Worm (Caenorhabditis elegans): ENCODE results near the gene mlt-9.
A peak's percentile ranks its signal among the peaks of the same experiment; 100 is the strongest.

Gene mlt-9

DNA sequence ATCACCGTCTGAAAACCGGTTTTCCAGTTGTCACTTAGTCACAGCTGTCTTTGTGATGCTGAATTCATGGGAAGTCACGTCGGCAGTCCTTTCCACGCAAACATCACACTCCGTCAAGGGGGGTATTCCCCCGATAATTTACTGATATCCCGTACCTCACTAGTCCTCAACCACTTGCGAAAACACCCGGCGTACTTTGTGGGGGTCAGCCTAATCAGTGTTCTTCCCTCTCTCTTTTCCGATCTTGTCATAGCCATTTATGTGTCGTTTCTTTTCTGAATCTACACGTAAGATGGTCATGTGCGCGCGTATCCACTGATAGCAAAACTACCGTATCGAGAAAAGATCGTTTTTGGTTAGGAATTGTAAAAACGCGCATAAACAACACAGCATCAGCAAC is 28.2 kb downstream of the mlt-9 start:
- TF ChIP-seq pha-2 (tag; optimal IDR thresholded peaks at IDR 0.05) (no peak), ref-2 (tag; optimal IDR thresholded peaks at IDR 0.05) (peak; percentile 33)

DNA sequence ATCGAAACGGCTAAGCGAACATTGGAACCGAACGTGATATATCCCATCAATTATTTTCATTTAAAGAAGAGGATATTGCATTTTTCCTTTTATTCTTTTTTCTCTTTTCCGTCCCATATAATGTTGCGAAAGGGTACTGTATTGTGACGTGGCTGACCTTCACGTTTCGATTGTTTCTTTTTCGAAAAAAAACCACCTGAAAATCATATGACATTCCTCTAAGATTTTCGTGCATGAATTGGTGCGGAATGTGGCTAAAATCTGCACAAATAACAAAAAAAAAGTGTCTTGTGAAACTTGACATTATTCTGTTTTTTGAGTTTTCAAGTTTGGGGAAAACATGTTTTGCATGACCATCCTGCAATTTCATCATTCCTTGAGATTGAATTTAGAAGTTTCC is 29.3 kb downstream of the mlt-9 start:
- TF ChIP-seq ceh-34 (tag; optimal IDR thresholded peaks at IDR 0.05): no peak
- no peak for TF ChIP-seq ceh-31 (tag; optimal IDR thresholded peaks at IDR 0.05)
- no peak for TF ChIP-seq ttx-3 (tag; optimal IDR thresholded peaks at IDR 0.05)
- no peak for TF ChIP-seq ceh-48 (tag; optimal IDR thresholded peaks at IDR 0.05)
- no peak for TF ChIP-seq unc-42 (tag; optimal IDR thresholded peaks at IDR 0.05)
- TF ChIP-seq elt-4 (tag; optimal IDR thresholded peaks at IDR 0.05): no peak
- no peak for TF ChIP-seq ceh-2 (tag; optimal IDR thresholded peaks at IDR 0.05)
- TF ChIP-seq sox-4 (tag; optimal IDR thresholded peaks at IDR 0.05): no peak
- no peak for TF ChIP-seq ceh-19 (GFP tag; optimal IDR thresholded peaks at IDR 0.05)

DNA sequence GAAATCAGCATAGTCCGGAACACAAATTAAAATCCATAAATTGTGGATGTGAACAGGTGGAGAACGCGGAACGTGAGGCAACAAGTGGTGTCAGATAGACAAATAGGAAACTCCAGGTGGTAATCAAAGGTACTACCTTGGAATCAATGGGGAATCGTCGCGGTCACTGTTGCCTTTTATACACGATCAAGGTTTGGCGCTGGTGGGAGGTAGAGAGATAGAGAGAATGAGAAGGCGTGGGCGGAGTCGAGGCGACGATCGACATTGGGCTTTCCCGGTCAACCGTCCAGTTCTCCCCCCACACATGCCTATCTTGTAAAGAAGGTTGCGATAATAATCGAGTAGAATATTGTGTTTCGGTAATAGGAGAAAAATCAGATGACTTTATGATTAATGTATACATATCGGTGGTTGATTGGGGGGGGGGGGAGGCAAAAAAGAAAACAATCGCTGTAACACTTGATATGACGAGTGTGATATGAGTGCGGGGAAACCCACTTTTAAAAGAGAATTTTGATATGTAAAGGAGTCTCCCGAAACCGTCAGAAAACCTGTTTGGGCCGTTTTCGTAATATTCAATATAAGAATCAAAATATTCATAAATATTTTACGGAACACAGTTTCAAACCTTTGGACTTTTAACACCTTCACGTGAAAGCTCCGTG is 29.9 kb downstream of the mlt-9 start, which contains the start of the genes H40L08.8, H40L08.2 and H40L08.7:
H40L08.8 (minus strand) TSS at position 37 of the 665 bp plus-strand sequence.
H40L08.2 (minus strand) TSS at position 148 of the 665 bp plus-strand sequence.
H40L08.7 (minus strand) TSS at position 148 of the 665 bp plus-strand sequence.
- no peak for TF ChIP-seq K02D7.2 (tag; optimal IDR thresholded peaks at IDR 0.05)
- peak; percentile 3 for TF ChIP-seq elt-2 (tag; optimal IDR thresholded peaks at IDR 0.05)
- TF ChIP-seq unc-3 (GFP tag; conservative IDR thresholded peaks at IDR 0.05): no peak
- no peak for TF ChIP-seq unc-3 (tag; optimal IDR thresholded peaks at IDR 0.05)
- no peak for TF ChIP-seq ama-1 (optimal IDR thresholded peaks at IDR 0.05)
- TF ChIP-seq ets-4 (tag; optimal IDR thresholded peaks at IDR 0.05): no peak
- TF ChIP-seq odd-2 (tag; optimal IDR thresholded peaks at IDR 0.05): no peak

DNA sequence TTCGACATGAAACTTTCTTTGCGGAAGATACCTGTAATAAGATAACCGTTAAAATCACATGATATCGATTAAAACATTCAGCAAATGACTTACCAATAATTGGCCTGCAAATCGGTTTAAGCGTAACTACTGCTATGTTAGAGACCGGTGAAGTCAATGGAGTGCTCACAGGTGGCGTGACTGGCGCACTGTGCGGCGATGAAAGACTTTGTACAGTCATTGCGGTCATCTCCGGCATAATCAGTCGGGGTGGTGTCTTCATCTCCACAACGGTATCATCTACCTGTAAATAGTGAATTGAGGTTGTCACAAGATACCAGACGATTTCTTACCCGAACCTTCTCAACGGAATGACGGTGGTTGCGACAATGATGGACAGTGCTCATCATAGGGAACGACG is 30.7 kb downstream of the mlt-9 start:
- TF ChIP-seq unc-3 (GFP tag; conservative IDR thresholded peaks at IDR 0.05) (no peak), unc-3 (tag; optimal IDR thresholded peaks at IDR 0.05) (no peak), elt-2 (tag; optimal IDR thresholded peaks at IDR 0.05) (no peak), ceh-14 (tag; optimal IDR thresholded peaks at IDR 0.05) (no peak), pax-1 (tag; optimal IDR thresholded peaks at IDR 0.05) (no peak)

DNA sequence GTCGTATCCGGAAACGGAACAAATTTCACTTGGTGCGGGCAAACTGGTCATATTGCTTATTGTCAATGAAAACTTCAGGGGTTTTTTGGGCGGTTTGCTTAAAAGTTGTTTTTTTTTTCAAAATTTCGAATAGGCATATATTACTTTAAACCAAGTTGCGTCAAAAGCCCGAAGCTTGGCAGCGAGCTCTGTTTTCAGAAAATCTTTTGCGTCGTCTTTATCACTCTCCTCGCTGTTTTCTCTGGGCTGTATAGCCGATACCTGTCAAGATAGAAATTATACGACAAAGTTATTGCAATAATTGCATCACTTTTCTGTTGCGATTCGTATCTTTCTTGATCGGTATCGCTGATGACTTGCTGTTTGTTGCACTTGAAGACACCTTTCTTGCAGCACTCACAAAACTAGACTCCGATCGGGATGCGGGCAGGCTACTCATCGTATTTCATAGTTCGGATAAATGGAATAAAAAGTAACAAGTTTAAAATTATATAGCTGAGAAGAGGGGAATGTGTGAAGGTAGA is 31.5 kb downstream of the mlt-9 start, which contains the start of the genes H40L08.3 and H40L08.9:
H40L08.3 (minus strand) TSS at position 51 of the 524 bp plus-strand sequence.
H40L08.9 (minus strand) TSS at position 439 of the 524 bp plus-strand sequence.
- no peak for TF ChIP-seq ahr-1 (tag; optimal IDR thresholded peaks at IDR 0.05)
- no peak for TF ChIP-seq pha-2 (tag; optimal IDR thresholded peaks at IDR 0.05)
- no peak for TF ChIP-seq fkh-6 (tag; optimal IDR thresholded peaks at IDR 0.05)
- TF ChIP-seq hlh-6 (tag; optimal IDR thresholded peaks at IDR 0.05): no peak
- no peak for TF ChIP-seq ceh-19 (GFP tag; optimal IDR thresholded peaks at IDR 0.05)
- no peak for TF ChIP-seq unc-42 (tag; optimal IDR thresholded peaks at IDR 0.05)
- no peak for TF ChIP-seq pqm-1 (tag; optimal IDR thresholded peaks at IDR 0.05)
- no peak for TF ChIP-seq unc-86 (tag; optimal IDR thresholded peaks at IDR 0.05)
- no peak for TF ChIP-seq pag-3 (tag; optimal IDR thresholded peaks at IDR 0.05; ENCODE audit: borderline replicate concordance)

DNA sequence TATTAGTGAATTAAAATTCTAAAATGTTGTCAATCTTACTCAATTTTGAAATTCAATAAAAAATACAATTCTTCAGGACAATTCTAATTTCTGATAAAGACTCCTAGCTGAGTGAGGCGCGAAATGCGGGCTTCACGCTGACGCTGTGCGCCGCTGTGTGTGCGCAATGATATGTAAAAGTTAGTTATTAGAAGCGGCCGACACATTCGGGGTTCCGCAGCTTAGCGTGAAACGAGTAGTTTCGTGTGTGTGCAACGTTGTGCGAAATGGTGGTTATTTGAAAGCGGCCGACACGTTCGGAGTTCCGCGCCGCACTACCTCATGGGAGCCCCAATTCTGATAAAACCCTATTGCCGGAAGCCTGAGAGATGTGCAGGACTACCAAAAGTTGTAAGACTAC is 32.4 kb downstream of the mlt-9 start:
- no peak for TF ChIP-seq ceh-6 (GFP tag; optimal IDR thresholded peaks at IDR 0.05)
- TF ChIP-seq K02D7.2 (tag; optimal IDR thresholded peaks at IDR 0.05): no peak
- no peak for TF ChIP-seq pros-1 (tag; optimal IDR thresholded peaks at IDR 0.05)
- TF ChIP-seq unc-86 (tag; optimal IDR thresholded peaks at IDR 0.05): no peak
- TF ChIP-seq pqm-1 (tag; optimal IDR thresholded peaks at IDR 0.05): no peak
- no peak for TF ChIP-seq ceh-19 (GFP tag; optimal IDR thresholded peaks at IDR 0.05)
- TF ChIP-seq unc-3 (GFP tag; conservative IDR thresholded peaks at IDR 0.05): no peak
- no peak for TF ChIP-seq unc-3 (tag; optimal IDR thresholded peaks at IDR 0.05)
- no peak for TF ChIP-seq fkh-6 (tag; optimal IDR thresholded peaks at IDR 0.05)
- TF ChIP-seq fkh-10 (GFP tag; optimal IDR thresholded peaks at IDR 0.05): no peak
- TF ChIP-seq ceh-34 (tag; optimal IDR thresholded peaks at IDR 0.05): no peak
- no peak for TF ChIP-seq tbx-2 (tag; optimal IDR thresholded peaks at IDR 0.05)
- no peak for TF ChIP-seq dve-1 (tag; optimal IDR thresholded peaks at IDR 0.05)
- TF ChIP-seq ceh-18 (tag; optimal IDR thresholded peaks at IDR 0.05): no peak
- no peak for TF ChIP-seq ceh-31 (tag; optimal IDR thresholded peaks at IDR 0.05)
- no peak for TF ChIP-seq che-1 (tag; optimal IDR thresholded peaks at IDR 0.05)
- no peak for TF ChIP-seq eyg-1 (tag; optimal IDR thresholded peaks at IDR 0.05)
- no peak for TF ChIP-seq ceh-22 (tag; optimal IDR thresholded peaks at IDR 0.05)
